Worm (Caenorhabditis elegans) whole organism, mixed stage, embryonic: ENCODE data around the gene math-4.

Experiments
- ceh-39 ChIP-seq: fragments of 150-350 bp; optimal IDR thresholded peaks from 2 replicates; lab custom pipeline; 2014; ENCODE audit warnings: missing biosample characterization, missing genetic modification characterization
- ceh-43 ChIP-seq: fragments of 200-800 bp; sonication (Bioruptor generic); optimal IDR thresholded peaks from 2 replicates; lab custom pipeline; 2018; ENCODE audit warnings: mild to moderate bottlenecking, missing genetic modification characterization, moderate library complexity, missing compliant biosample characterization
- ces-1 ChIP-seq: fragments of 150-350 bp; optimal IDR thresholded peaks from 2 replicates; lab custom pipeline; 2014; ENCODE audit warnings: missing biosample characterization, missing genetic modification reagents, missing genetic modification characterization
- elt-3 ChIP-seq: fragments of 150-350 bp; optimal IDR thresholded peaks from 2 replicates; lab custom pipeline; 2014; ENCODE audit warnings: missing biosample characterization, missing genetic modification characterization
- lsy-2 ChIP-seq: fragments of 150-350 bp; optimal IDR thresholded peaks from 2 replicates; lab custom pipeline; 2014; ENCODE audit warnings: missing biosample characterization, missing genetic modification characterization
- mep-1 ChIP-seq: fragments of 150-350 bp; optimal IDR thresholded peaks from 2 replicates; lab custom pipeline; 2017; ENCODE audit warnings: missing biosample characterization, missing genetic modification reagents, missing genetic modification characterization, inconsistent platforms
- nhr-237 ChIP-seq: fragments of 150-350 bp; optimal IDR thresholded peaks from 2 replicates; lab custom pipeline; 2014; ENCODE audit warnings: missing biosample characterization, missing genetic modification characterization
- snpc-4 ChIP-seq: fragments of 150-350 bp; optimal IDR thresholded peaks from 2 replicates; lab custom pipeline; 2014; ENCODE audit warnings: missing biosample characterization, missing genetic modification characterization
- unc-39 ChIP-seq: fragments of 150-350 bp; optimal IDR thresholded peaks from 2 replicates; lab custom pipeline; 2014; ENCODE audit warnings: missing biosample characterization, missing genetic modification characterization

- TF ChIP-seq unc-39 (tag; lab: Kevin White, UChicago) (no peak), mep-1 (no peak), snpc-4 (tag; lab: Kevin White, UChicago) (no peak), ceh-43 (no peak), elt-3 (tag; lab: Kevin White, UChicago) (no peak), lsy-2 (tag; lab: Kevin White, UChicago) (no peak), nhr-237 (tag; lab: Kevin White, UChicago) (no peak), ces-1 (GFP tag; lab: Kevin White, UChicago) (no peak), ceh-39 (tag; lab: Kevin White, UChicago) (no peak)
Observed at ce11 chrII:1750413-1750812, 32.0 kb downstream of the math-4 start, which contains the start of the genes F36H5.13 and F36H5.8.
